Worm (Caenorhabditis elegans) whole organism, L1 larva: ENCODE measurements around the gene F44E7.7.

ENCODE experiments used
- C04F5.9 ChIP-seq: sonication (generic microtip); optimal IDR thresholded peaks from 2 replicates; lab custom pipeline; 2016; ENCODE audit warnings: missing genetic modification characterization, missing compliant biosample characterization
- C16A3.4 ChIP-seq: fragments of 150-350 bp; optimal IDR thresholded peaks from 2 replicates; lab custom pipeline; 2014; ENCODE audit warnings: missing biosample characterization, missing genetic modification characterization
- C34B4.2 ChIP-seq: sonication (generic microtip); optimal IDR thresholded peaks from 2 replicates; lab custom pipeline; 2017; ENCODE audit warnings: mild to moderate bottlenecking, missing genetic modification characterization, missing compliant biosample characterization
- F16B12.6 ChIP-seq: fragments of 150-350 bp; optimal IDR thresholded peaks from 2 replicates; lab custom pipeline; 2014; ENCODE audit warnings: missing biosample characterization, missing genetic modification characterization
- Y116A8C.19 ChIP-seq: sonication (generic microtip); optimal IDR thresholded peaks from 2 replicates; lab custom pipeline; 2016; ENCODE audit warnings: missing compliant biosample characterization, missing genetic modification characterization, borderline replicate concordance
- alr-1 ChIP-seq: fragments of 200-800 bp; sonication (Bioruptor generic); optimal IDR thresholded peaks from 2 replicates; lab custom pipeline; 2018; ENCODE audit warnings: borderline replicate concordance, mild to moderate bottlenecking, missing genetic modification characterization, missing compliant biosample characterization
- ama-1 ChIP-seq: fragments of 150-350 bp; optimal IDR thresholded peaks from 2 replicates; lab custom pipeline; 2014
- ceh-82 ChIP-seq, 3 experiments: fragments of 150-350 bp in 1 of 3; sonication (generic microtip) in 2 of 3; optimal IDR thresholded peaks; 2 replicates each; lab custom pipeline; 2014 to 2017; ENCODE audit warnings: missing biosample characterization in 3 of 3, missing genetic modification characterization in 3 of 3
- ceh-88 ChIP-seq: fragments of 200-800 bp; sonication (Bioruptor generic); IDR thresholded peaks from 2 replicates; pipeline ENCODE4 v1.3.6; 2022; ENCODE audit warnings: missing genetic modification characterization, missing compliant biosample characterization
- ceh-90 ChIP-seq: sonication (generic microtip); optimal IDR thresholded peaks from 2 replicates; lab custom pipeline; 2016; ENCODE audit warnings: missing genetic modification characterization, missing compliant biosample characterization
- dsc-1 ChIP-seq: sonication (generic microtip); optimal IDR thresholded peaks from 2 replicates; lab custom pipeline; 2016; ENCODE audit warnings: mild to moderate bottlenecking, missing genetic modification characterization, missing compliant biosample characterization
- efl-3 ChIP-seq: fragments of 200-800 bp; sonication (Bioruptor generic); optimal IDR thresholded peaks from 2 replicates; lab custom pipeline; 2018; ENCODE audit warnings: mild to moderate bottlenecking, missing genetic modification characterization, missing compliant biosample characterization
- elt-3 ChIP-seq, 6 experiments: fragments of 150-350 bp in 1 of 6; sonication (generic microtip); optimal IDR thresholded peaks; 2 replicates each; lab custom pipeline; 2017 to 2018; ENCODE audit warnings: missing biosample characterization in 6 of 6, missing genetic modification characterization in 6 of 6, inconsistent platforms in 1 of 6
- ets-5 ChIP-seq: fragments of 200-800 bp; sonication (Bioruptor generic); IDR thresholded peaks from 2 replicates; pipeline ENCODE4 v1.3.6; 2022; ENCODE audit warnings: missing genetic modification characterization, missing compliant biosample characterization
- fkh-10 ChIP-seq: sonication (generic microtip); optimal IDR thresholded peaks from 2 replicates; lab custom pipeline; 2017; ENCODE audit warnings: missing biosample characterization, missing genetic modification reagents, missing genetic modification characterization
- fkh-8 ChIP-seq: sonication (generic microtip); optimal IDR thresholded peaks from 2 replicates; lab custom pipeline; 2016; ENCODE audit warnings: mild to moderate bottlenecking, missing genetic modification characterization, missing compliant biosample characterization
- fos-1 ChIP-seq: fragments of 150-350 bp; optimal IDR thresholded peaks from 2 replicates; lab custom pipeline; 2014; ENCODE audit warnings: missing biosample characterization, missing genetic modification characterization
- hlh-17 ChIP-seq: fragments of 200-800 bp; sonication (Bioruptor generic); optimal IDR thresholded peaks from 2 replicates; lab custom pipeline; 2018; ENCODE audit warnings: missing genetic modification characterization, mild to moderate bottlenecking, missing compliant biosample characterization, moderate library complexity, borderline replicate concordance
- hpl-2 ChIP-seq: fragments of 150-350 bp; optimal IDR thresholded peaks from 2 replicates; lab custom pipeline; 2014; ENCODE audit warnings: missing biosample characterization, missing genetic modification reagents, missing genetic modification characterization
- jun-1 ChIP-seq: fragments of 150-350 bp; optimal IDR thresholded peaks from 2 replicates; lab custom pipeline; 2014; ENCODE audit warnings: missing biosample characterization, missing genetic modification reagents, missing genetic modification characterization
- lin-13 ChIP-seq: fragments of 150-350 bp; optimal IDR thresholded peaks from 2 replicates; lab custom pipeline; 2014; ENCODE audit warnings: missing biosample characterization, missing genetic modification reagents, missing genetic modification characterization
- lin-39 ChIP-seq: fragments of 150-350 bp; optimal IDR thresholded peaks from 2 replicates; lab custom pipeline; 2014; ENCODE audit warnings: missing biosample characterization, missing genetic modification reagents, missing genetic modification characterization
- lir-3 ChIP-seq: sonication (generic microtip); optimal IDR thresholded peaks from 2 replicates; lab custom pipeline; 2016; ENCODE audit warnings: mild to moderate bottlenecking, missing genetic modification characterization, moderate library complexity, missing compliant biosample characterization; ENCODE audit not compliant: poor library complexity
- lsy-2 ChIP-seq, 2 experiments: fragments of 150-350 bp; optimal IDR thresholded peaks; 2 replicates each; lab custom pipeline; 2014; ENCODE audit warnings: missing biosample characterization in 2 of 2, missing genetic modification characterization in 2 of 2
- mab-9 ChIP-seq: fragments of 200-800 bp; sonication (Bioruptor generic); IDR thresholded peaks from 2 replicates; pipeline ENCODE4 v1.3.6; 2022; ENCODE audit warnings: missing genetic modification reagents, missing genetic modification characterization, missing compliant biosample characterization
- mef-2 ChIP-seq: fragments of 150-350 bp; optimal IDR thresholded peaks from 2 replicates; lab custom pipeline; 2014; ENCODE audit warnings: missing biosample characterization, missing genetic modification characterization
- nhr-19 ChIP-seq: fragments of 200-800 bp; sonication (Bioruptor generic); conservative IDR thresholded peaks from 2 replicates; pipeline ENCODE4 v1.3.6; 2022; ENCODE audit warnings: missing genetic modification characterization, missing compliant biosample characterization
- nhr-71 ChIP-seq: sonication (generic microtip); optimal IDR thresholded peaks from 2 replicates; lab custom pipeline; 2016; ENCODE audit warnings: mild to moderate bottlenecking, missing genetic modification characterization, moderate library complexity, missing compliant biosample characterization
- nhr-77 ChIP-seq: fragments of 150-350 bp; optimal IDR thresholded peaks from 2 replicates; lab custom pipeline; 2014; ENCODE audit warnings: missing biosample characterization, missing genetic modification characterization
- nhr-90 ChIP-seq: sonication (generic microtip); optimal IDR thresholded peaks from 2 replicates; lab custom pipeline; 2016; ENCODE audit warnings: mild to moderate bottlenecking, missing genetic modification characterization, missing compliant biosample characterization; ENCODE audit not compliant: poor library complexity
- pag-3 ChIP-seq: sonication (generic microtip); optimal IDR thresholded peaks from 2 replicates; lab custom pipeline; 2017; ENCODE audit warnings: missing genetic modification characterization, mild to moderate bottlenecking, missing compliant biosample characterization, antibody characterized with exemption, borderline replicate concordance; ENCODE audit not compliant: insufficient read depth
- pqm-1 ChIP-seq: sonication (generic microtip); optimal IDR thresholded peaks from 3 replicates; lab custom pipeline; 2017; ENCODE audit warnings: missing biosample characterization, missing genetic modification characterization
- rnt-1 ChIP-seq: sonication (generic microtip); optimal IDR thresholded peaks from 2 replicates; lab custom pipeline; 2016; ENCODE audit warnings: mild to moderate bottlenecking, missing genetic modification characterization, moderate library complexity, missing compliant biosample characterization
- snpc-4 ChIP-seq: fragments of 150-350 bp; optimal IDR thresholded peaks from 2 replicates; lab custom pipeline; 2014; ENCODE audit warnings: missing biosample characterization, missing genetic modification characterization
- sox-4 ChIP-seq: sonication (generic microtip); optimal IDR thresholded peaks from 2 replicates; lab custom pipeline; 2016; ENCODE audit warnings: missing genetic modification characterization, missing compliant biosample characterization
- sptf-1 ChIP-seq: fragments of 150-350 bp; optimal IDR thresholded peaks from 2 replicates; lab custom pipeline; 2014; ENCODE audit warnings: missing biosample characterization, missing genetic modification characterization
- swsn-7 ChIP-seq: sonication (generic microtip); optimal IDR thresholded peaks from 2 replicates; lab custom pipeline; 2016; ENCODE audit warnings: missing genetic modification characterization, missing compliant biosample characterization
- tbx-2 ChIP-seq: sonication (generic microtip); optimal IDR thresholded peaks from 2 replicates; lab custom pipeline; 2016; ENCODE audit warnings: missing genetic modification characterization, missing compliant biosample characterization
- unc-130 ChIP-seq: fragments of 150-350 bp; optimal IDR thresholded peaks from 2 replicates; lab custom pipeline; 2017; ENCODE audit warnings: missing biosample characterization, missing genetic modification characterization, inconsistent platforms
- unc-98 ChIP-seq: fragments of 200-800 bp; sonication (Bioruptor generic); IDR thresholded peaks from 2 replicates; pipeline ENCODE4 v1.3.6; 2022; ENCODE audit warnings: missing genetic modification characterization, missing compliant biosample characterization
- xbp-1 ChIP-seq: sonication (generic microtip); optimal IDR thresholded peaks from 2 replicates; lab custom pipeline; 2016; ENCODE audit warnings: missing genetic modification characterization, missing compliant biosample characterization
- zag-1 ChIP-seq: fragments of 150-350 bp; optimal IDR thresholded peaks from 2 replicates; lab custom pipeline; 2014; ENCODE audit warnings: missing biosample characterization, missing genetic modification characterization
- ztf-4 ChIP-seq: fragments of 150-350 bp; optimal IDR thresholded peaks from 2 replicates; lab custom pipeline; 2014; ENCODE audit warnings: missing biosample characterization, missing genetic modification characterization

Gene F44E7.7

ce11 chrV:5780713-5781360 lies 4.4 kb downstream of the F44E7.7 start, which contains the start of gene F44E7.5 (continued):
- TF ChIP-seq unc-98 (0 out of 2 replicates have a peak, but pooled peaks have one; percentile 4), nhr-77 (tag; lab: Kevin White, UChicago) (no peak), nhr-71 (tag; lab: Kevin White, UChicago) (peak; percentile 77), tbx-2 (tag; lab: Kevin White, UChicago) (peak; percentile 34), C04F5.9 (tag; lab: Kevin White, UChicago) (no peak), zag-1 (no peak), nhr-90 (tag; lab: Kevin White, UChicago) (peak; percentile 83), sptf-1 (tag; lab: Kevin White, UChicago) (no peak), ztf-4 (tag; lab: Kevin White, UChicago) (peak; percentile 23), ets-5 (GFP tag; lab: Robert Waterston, UW) (no peak), alr-1 (tag; lab: Kevin White, UChicago) (no peak), fos-1 (no peak), efl-3 (GFP tag; lab: Kevin White, UChicago) (no peak), mab-9 (GFP tag; lab: Robert Waterston, UW) (no peak), mef-2 (no peak), elt-3 (tag; optimal IDR thresholded peaks at IDR 0.05; lab: Kevin White, UChicago) (peak in 3 of 6 experiments; percentile 11 to 74 (median 51)), dsc-1 (tag; lab: Kevin White, UChicago) (no peak), rnt-1 (peak; percentile 59), ceh-88 (GFP tag; lab: Robert Waterston, UW) (no peak), jun-1 (peak; percentile 8), lsy-2 (tag; optimal IDR thresholded peaks at IDR 0.05; lab: Kevin White, UChicago) (peak; percentile 20 to 46), unc-130 (no peak), C34B4.2 (tag; lab: Kevin White, UChicago) (no peak), pag-3 (tag; lab: Kevin White, UChicago) (no peak), hlh-17 (no peak), sox-4 (tag; lab: Kevin White, UChicago) (no peak), ceh-90 (no peak), snpc-4 (tag; lab: Kevin White, UChicago) (no peak), swsn-7 (tag; lab: Kevin White, UChicago) (peak; percentile 2), ama-1 (lab: Kevin White, UChicago) (no peak), fkh-8 (tag; lab: Kevin White, UChicago) (no peak), C16A3.4 (tag; lab: Kevin White, UChicago) (peak; percentile 53), nhr-19 (GFP tag; lab: Robert Waterston, UW) (peak; percentile 59), pqm-1 (tag; lab: Kevin White, UChicago) (no peak), xbp-1 (tag; lab: Kevin White, UChicago) (peak; percentile 8), F16B12.6 (tag; lab: Kevin White, UChicago) (no peak), lin-39 (tag; lab: Kevin White, UChicago) (no peak), Y116A8C.19 (tag; lab: Kevin White, UChicago) (no peak), fkh-10 (GFP tag; lab: Kevin White, UChicago) (no peak), lin-13 (GFP tag; lab: Kevin White, UChicago) (peak; percentile 20), lir-3 (no peak), hpl-2 (GFP tag; lab: Kevin White, UChicago) (no peak), ceh-82 (tag; optimal IDR thresholded peaks at IDR 0.05; lab: Kevin White, UChicago) (peak; percentile 31 to 78 (median 41))
- TF ChIP-seq, all 84 proteins: peak for 29
